Worm (Caenorhabditis elegans) whole organism, early embryonic: ENCODE data around the gene nspc-9.

Source experiments
- F13C5.2 ChIP-seq: sonication (generic microtip); optimal IDR thresholded peaks from 2 replicates; lab custom pipeline; 2017; ENCODE audit warnings: mild to moderate bottlenecking, missing genetic modification characterization, inconsistent platforms, missing compliant biosample characterization
- aly-1 ChIP-seq: sonication (generic microtip); optimal IDR thresholded peaks from 2 replicates; lab custom pipeline; 2016; ENCODE audit warnings: missing genetic modification characterization, missing compliant biosample characterization
- ama-1 ChIP-seq: fragments of 150-350 bp; optimal IDR thresholded peaks from 2 replicates; lab custom pipeline; 2014
- ceh-13 ChIP-seq: fragments of 200-800 bp; sonication (Bioruptor generic); optimal IDR thresholded peaks from 2 replicates; lab custom pipeline; 2018; ENCODE audit warnings: mild to moderate bottlenecking, missing genetic modification characterization, missing compliant biosample characterization
- flt-1 ChIP-seq: fragments of 200-800 bp; sonication (Bioruptor generic); IDR thresholded peaks from 2 replicates; pipeline ENCODE4 v1.3.6; 2022; ENCODE audit warnings: missing genetic modification characterization, missing compliant biosample characterization
- hmbx-1 ChIP-seq: sonication (generic microtip); optimal IDR thresholded peaks from 2 replicates; lab custom pipeline; 2016; ENCODE audit warnings: mild to moderate bottlenecking, missing genetic modification characterization, missing compliant biosample characterization
- hmg-4 ChIP-seq: fragments of 200-800 bp; sonication (Bioruptor generic); optimal IDR thresholded peaks from 2 replicates; lab custom pipeline; 2018; ENCODE audit warnings: mild to moderate bottlenecking, missing genetic modification characterization, missing compliant biosample characterization
- hnd-1 ChIP-seq: sonication (generic microtip); optimal IDR thresholded peaks from 2 replicates; lab custom pipeline; 2016; ENCODE audit warnings: missing genetic modification characterization, missing compliant biosample characterization
- pes-1 ChIP-seq: fragments of 200-800 bp; sonication (Bioruptor generic); IDR thresholded peaks from 2 replicates; pipeline ENCODE4 v1.3.6; 2022; ENCODE audit warnings: missing genetic modification reagents, missing genetic modification characterization, missing compliant biosample characterization
- scrt-1 ChIP-seq: fragments of 200-800 bp; sonication (Bioruptor generic); IDR thresholded peaks from 2 replicates; pipeline ENCODE4 v1.3.6; 2022; ENCODE audit warnings: missing genetic modification characterization, missing compliant biosample characterization
- sea-1 ChIP-seq: fragments of 200-800 bp; sonication (Bioruptor generic); conservative IDR thresholded peaks from 2 replicates; pipeline ENCODE4 v1.3.6; 2022; ENCODE audit warnings: missing genetic modification characterization, missing compliant biosample characterization
- tbx-11 ChIP-seq: fragments of 200-800 bp; sonication (Bioruptor generic); IDR thresholded peaks from 2 replicates; pipeline ENCODE4 v1.3.6; 2022; ENCODE audit warnings: missing genetic modification characterization, missing compliant biosample characterization

- TF ChIP-seq ama-1 (lab: Kevin White, UChicago) (no peak), aly-1 (tag; lab: Kevin White, UChicago) (no peak), scrt-1 (GFP tag; lab: Robert Waterston, UW) (no peak), tbx-11 (GFP tag; lab: Robert Waterston, UW) (no peak), pes-1 (GFP tag; lab: Robert Waterston, UW) (no peak), hnd-1 (tag; lab: Kevin White, UChicago) (no peak), hmg-4 (GFP tag; lab: Kevin White, UChicago) (no peak), ceh-13 (no peak), sea-1 (GFP tag; lab: Robert Waterston, UW) (no peak), hmbx-1 (no peak), flt-1 (no peak), F13C5.2 (tag; lab: Kevin White, UChicago) (no peak)
These were observed 36.6 kb downstream of the nspc-9 start, which contains the start of gene phf-32 for ce11 chrX:12306565-12306964.
